Fruit fly (Drosophila melanogaster) whole organism, embryonic: ENCODE results near the gene Dred.

Experiments used
- Blimp-1 ChIP-seq: fragments of 200-800 bp; sonication (Bioruptor generic); optimal IDR thresholded peaks from 3 replicates; lab custom pipeline; 2018; ENCODE audit warnings: missing biosample characterization, missing genetic modification characterization, mild to moderate bottlenecking, moderate library complexity, missing genetic modification reagents
- BtbVII ChIP-seq: fragments of 200-800 bp; sonication (Bioruptor generic); optimal IDR thresholded peaks from 3 replicates; lab custom pipeline; 2017; ENCODE audit warnings: missing biosample characterization, mild to moderate bottlenecking, missing genetic modification characterization
- Bteb2 ChIP-seq: fragments of 200-800 bp; sonication (Bioruptor generic); optimal IDR thresholded peaks from 2 replicates; lab custom pipeline; 2016; ENCODE audit warnings: missing biosample characterization, missing genetic modification characterization
- CG10959 ChIP-seq: fragments of 200-800 bp; sonication (Bioruptor generic); IDR thresholded peaks from 2 replicates; pipeline ENCODE4 v1.3.6; 2022; ENCODE audit warnings: missing biosample characterization, missing genetic modification characterization
- CG11085 ChIP-seq: fragments of 200-800 bp; sonication (Bioruptor generic); IDR thresholded peaks from 2 replicates; pipeline ENCODE4 v1.3.6; 2022; ENCODE audit warnings: missing biosample characterization, missing genetic modification characterization
- CG11696 ChIP-seq: fragments of 200-800 bp; sonication (Bioruptor generic); IDR thresholded peaks from 2 replicates; pipeline ENCODE4 v1.3.6; 2022; ENCODE audit warnings: missing biosample characterization, missing genetic modification characterization
- CG12659 ChIP-seq: fragments of 200-800 bp; sonication (Bioruptor generic); optimal IDR thresholded peaks from 3 replicates; lab custom pipeline; 2017; ENCODE audit warnings: mild to moderate bottlenecking, missing biosample characterization, missing genetic modification reagents, missing genetic modification characterization
- CG12744 ChIP-seq: fragments of 200-800 bp; sonication (Bioruptor generic); optimal IDR thresholded peaks from 2 replicates; lab custom pipeline; 2016; ENCODE audit warnings: missing biosample characterization, missing genetic modification characterization
- CG14710 ChIP-seq: fragments of 200-800 bp; sonication (Bioruptor generic); optimal IDR thresholded peaks from 3 replicates; lab custom pipeline; 2019; ENCODE audit warnings: missing biosample characterization, mild to moderate bottlenecking, missing genetic modification characterization, moderate library complexity
- CG15011 ChIP-seq: fragments of 200-800 bp; sonication (Bioruptor generic); optimal IDR thresholded peaks from 3 replicates; lab custom pipeline; 2018; ENCODE audit warnings: missing biosample characterization, mild to moderate bottlenecking, missing genetic modification characterization
- CG16813 ChIP-seq: fragments of 200-800 bp; sonication (Bioruptor generic); IDR thresholded peaks from 3 replicates; pipeline ENCODE4 v1.3.6; 2022; ENCODE audit warnings: missing biosample characterization, missing genetic modification characterization; ENCODE audit not compliant: partially characterized antibody
- CG17361 ChIP-seq: fragments of 200-800 bp; sonication (Bioruptor generic); IDR thresholded peaks from 3 replicates; pipeline ENCODE4 v1.3.6; 2022; ENCODE audit warnings: missing biosample characterization, missing genetic modification characterization
- CG18764 ChIP-seq: fragments of 200-800 bp; sonication (Bioruptor generic); optimal IDR thresholded peaks from 3 replicates; lab custom pipeline; 2016; ENCODE audit warnings: missing biosample characterization, missing genetic modification characterization
- CG6765 ChIP-seq: fragments of 200-800 bp; sonication (Bioruptor generic); optimal IDR thresholded peaks from 3 replicates; lab custom pipeline; 2017; ENCODE audit warnings: missing biosample characterization, mild to moderate bottlenecking, missing genetic modification characterization
- Dbx ChIP-seq: fragments of 200-800 bp; sonication (Bioruptor generic); IDR thresholded peaks from 3 replicates; pipeline ENCODE4 v1.3.6; 2022; ENCODE audit warnings: missing biosample characterization, missing genetic modification characterization
- Deaf1 ChIP-seq: fragments of 200-800 bp; optimal IDR thresholded peaks from 3 replicates; lab custom pipeline; 2019; ENCODE audit warnings: missing biosample characterization, mild to moderate bottlenecking, missing genetic modification characterization, moderate library complexity
- Dek ChIP-seq: fragments of 200-800 bp; sonication (Bioruptor generic); optimal IDR thresholded peaks from 3 replicates; lab custom pipeline; 2019; ENCODE audit warnings: missing biosample characterization, mild to moderate bottlenecking, missing genetic modification characterization, moderate library complexity
- Dfd ChIP-seq, 2 experiments: fragments of >200 bp; optimal IDR thresholded peaks; 2 replicates each; lab custom pipeline; 2017; ENCODE audit warnings: missing biosample characterization in 2 of 2, missing genetic modification characterization in 2 of 2
- E2f1 ChIP-seq: fragments of 200-800 bp; sonication (Bioruptor generic); IDR thresholded peaks from 2 replicates; pipeline ENCODE4 v1.3.6; 2022; ENCODE audit warnings: missing biosample characterization, missing genetic modification characterization
- Elba2 ChIP-seq: fragments of 200-800 bp; sonication (Bioruptor generic); optimal IDR thresholded peaks from 3 replicates; lab custom pipeline; 2016; ENCODE audit warnings: missing biosample characterization, missing genetic modification characterization
- Hey ChIP-seq: fragments of 200-800 bp; sonication (Bioruptor generic); optimal IDR thresholded peaks from 3 replicates; lab custom pipeline; 2018; ENCODE audit warnings: missing biosample characterization, mild to moderate bottlenecking, missing genetic modification characterization
- Hr51 ChIP-seq, 2 experiments: fragments of 200-800 bp; sonication (Bioruptor generic); optimal IDR thresholded peaks; 2 replicates in 1 of 2; 3 replicates in 1 of 2; lab custom pipeline; 2016 to 2018; ENCODE audit warnings: missing biosample characterization in 2 of 2, missing genetic modification characterization in 2 of 2, mild to moderate bottlenecking in 1 of 2, moderate library complexity in 1 of 2
- Hsf ChIP-seq: fragments of 200-800 bp; sonication (Bioruptor generic); optimal IDR thresholded peaks from 3 replicates; lab custom pipeline; 2016; ENCODE audit warnings: missing biosample characterization, missing genetic modification characterization
- Lpt ChIP-seq: fragments of >200 bp; optimal IDR thresholded peaks from 2 replicates; lab custom pipeline; 2018; ENCODE audit warnings: missing biosample characterization, missing genetic modification characterization
- Pdp1 ChIP-seq, 2 experiments: fragments of 200-800 bp; sonication (Bioruptor generic); optimal IDR thresholded peaks; 3 replicates each; lab custom pipeline; 2016; ENCODE audit warnings: missing biosample characterization in 2 of 2, missing genetic modification characterization in 2 of 2, mild to moderate bottlenecking in 1 of 2, moderate library complexity in 1 of 2
- Rx ChIP-seq: fragments of 200-800 bp; sonication (Bioruptor generic); IDR thresholded peaks from 2 replicates; pipeline ENCODE4 v1.3.6; 2022; ENCODE audit warnings: missing biosample characterization, missing genetic modification characterization
- Vsx1 ChIP-seq: fragments of 200-800 bp; sonication (Bioruptor generic); optimal IDR thresholded peaks from 2 replicates; lab custom pipeline; 2017; ENCODE audit warnings: missing biosample characterization, mild to moderate bottlenecking, missing genetic modification characterization, missing genetic modification reagents
- al ChIP-seq: fragments of 200-800 bp; sonication (Bioruptor generic); IDR thresholded peaks from 2 replicates; pipeline ENCODE4 v1.3.6; 2022; ENCODE audit warnings: missing biosample characterization, missing genetic modification characterization
- ase ChIP-seq: fragments of 200-800 bp; sonication (Bioruptor generic); IDR thresholded peaks from 3 replicates; pipeline ENCODE4 v1.3.6; 2022; ENCODE audit warnings: missing biosample characterization, missing genetic modification characterization
- br ChIP-seq: fragments of >200 bp; optimal IDR thresholded peaks from 2 replicates; lab custom pipeline; 2017
- btn ChIP-seq: fragments of 200-800 bp; sonication (Bioruptor generic); optimal IDR thresholded peaks from 2 replicates; lab custom pipeline; 2016; ENCODE audit warnings: missing biosample characterization, missing genetic modification characterization
- ci ChIP-seq: fragments of 200-800 bp; sonication (Bioruptor generic); IDR thresholded peaks from 3 replicates; pipeline ENCODE4 v1.3.6; 2022; ENCODE audit warnings: missing biosample characterization, missing genetic modification characterization
- ems ChIP-seq: fragments of 200-800 bp; sonication (Bioruptor generic); optimal IDR thresholded peaks from 3 replicates; lab custom pipeline; 2016; ENCODE audit warnings: missing biosample characterization, missing genetic modification characterization
- eve ChIP-seq, 2 experiments: fragments of >200 bp; optimal IDR thresholded peaks; 2 replicates each; lab custom pipeline; 2017; ENCODE audit warnings: missing biosample characterization in 2 of 2, missing genetic modification characterization in 2 of 2
- fd3F ChIP-seq: fragments of 200-800 bp; sonication (Bioruptor generic); optimal IDR thresholded peaks from 2 replicates; lab custom pipeline; 2018; ENCODE audit warnings: missing biosample characterization, mild to moderate bottlenecking, missing genetic modification characterization, moderate library complexity
- gce ChIP-seq: fragments of 200-800 bp; sonication (Bioruptor generic); IDR thresholded peaks from 3 replicates; pipeline ENCODE4 v1.3.6; 2022; ENCODE audit warnings: missing biosample characterization, missing genetic modification characterization
- gcm2 ChIP-seq: fragments of 200-800 bp; sonication (Bioruptor generic); optimal IDR thresholded peaks from 2 replicates; lab custom pipeline; 2016; ENCODE audit warnings: missing biosample characterization, missing genetic modification characterization
- gem ChIP-seq: fragments of 200-800 bp; sonication (Bioruptor generic); optimal IDR thresholded peaks from 2 replicates; lab custom pipeline; 2019; ENCODE audit warnings: missing biosample characterization, mild to moderate bottlenecking, missing genetic modification characterization, moderate library complexity
- jing ChIP-seq: fragments of 200-800 bp; sonication (Bioruptor generic); optimal IDR thresholded peaks from 2 replicates; lab custom pipeline; 2018; ENCODE audit warnings: missing biosample characterization, mild to moderate bottlenecking, missing genetic modification characterization
- lbe ChIP-seq: fragments of 200-800 bp; sonication (Bioruptor generic); optimal IDR thresholded peaks from 2 replicates; lab custom pipeline; 2016; ENCODE audit warnings: missing biosample characterization, mild to moderate bottlenecking, missing genetic modification characterization
- nom ChIP-seq: fragments of 200-800 bp; sonication (Bioruptor generic); optimal IDR thresholded peaks from 2 replicates; lab custom pipeline; 2017; ENCODE audit warnings: missing biosample characterization, missing genetic modification characterization, mild to moderate bottlenecking, moderate library complexity, missing genetic modification reagents
- org-1 ChIP-seq: fragments of 200-800 bp; sonication (Bioruptor generic); optimal IDR thresholded peaks from 2 replicates; lab custom pipeline; 2017; ENCODE audit warnings: missing biosample characterization, missing genetic modification characterization
- pfk ChIP-seq: fragments of 200-800 bp; sonication (Bioruptor generic); optimal IDR thresholded peaks from 2 replicates; lab custom pipeline; 2018; ENCODE audit warnings: missing biosample characterization, mild to moderate bottlenecking, missing genetic modification characterization, moderate library complexity
- prd ChIP-seq, 3 experiments: fragments of >200 bp in 2 of 3; fragments of 200-800 bp in 1 of 3; sonication (Bioruptor generic) in 1 of 3; optimal IDR thresholded peaks in 2 of 3; IDR thresholded peaks in 1 of 3; 2 replicates in 2 of 3; 3 replicates in 1 of 3; pipeline versions ENCODE4 v1.3.6 to Lab custom; 2017 to 2022; ENCODE audit warnings: missing biosample characterization in 1 of 3, missing genetic modification characterization in 1 of 3
- ro ChIP-seq: fragments of 200-800 bp; sonication (Bioruptor generic); IDR thresholded peaks from 2 replicates; pipeline ENCODE4 v1.3.6; 2022; ENCODE audit warnings: missing biosample characterization, missing genetic modification characterization
- salm ChIP-seq: fragments of 200-800 bp; sonication (Bioruptor generic); optimal IDR thresholded peaks from 2 replicates; lab custom pipeline; 2018; ENCODE audit warnings: missing biosample characterization, mild to moderate bottlenecking, missing genetic modification characterization
- slp2 ChIP-seq: fragments of 200-800 bp; sonication (Bioruptor generic); optimal IDR thresholded peaks from 2 replicates; lab custom pipeline; 2016; ENCODE audit warnings: missing biosample characterization, missing genetic modification characterization
- sob ChIP-seq: fragments of 200-800 bp; sonication (Bioruptor generic); IDR thresholded peaks from 2 replicates; pipeline ENCODE4 v1.3.6; 2022; ENCODE audit warnings: missing biosample characterization, missing genetic modification characterization
- stc ChIP-seq: fragments of 200-800 bp; sonication (Bioruptor generic); IDR thresholded peaks from 2 replicates; pipeline ENCODE4 v1.3.6; 2022; ENCODE audit warnings: missing biosample characterization, missing genetic modification characterization
- tin ChIP-seq: fragments of 200-800 bp; sonication (Bioruptor generic); optimal IDR thresholded peaks from 3 replicates; lab custom pipeline; 2016; ENCODE audit warnings: missing biosample characterization, missing genetic modification characterization
- wdn ChIP-seq: fragments of 200-800 bp; sonication (Bioruptor generic); IDR thresholded peaks from 2 replicates; pipeline ENCODE4 v1.3.6; 2022; ENCODE audit warnings: missing biosample characterization, missing genetic modification characterization
- zf30C ChIP-seq: fragments of 200-800 bp; sonication (Bioruptor generic); optimal IDR thresholded peaks from 3 replicates; lab custom pipeline; 2018; ENCODE audit warnings: missing biosample characterization, mild to moderate bottlenecking, missing genetic modification characterization

Gene Dred

DNA sequence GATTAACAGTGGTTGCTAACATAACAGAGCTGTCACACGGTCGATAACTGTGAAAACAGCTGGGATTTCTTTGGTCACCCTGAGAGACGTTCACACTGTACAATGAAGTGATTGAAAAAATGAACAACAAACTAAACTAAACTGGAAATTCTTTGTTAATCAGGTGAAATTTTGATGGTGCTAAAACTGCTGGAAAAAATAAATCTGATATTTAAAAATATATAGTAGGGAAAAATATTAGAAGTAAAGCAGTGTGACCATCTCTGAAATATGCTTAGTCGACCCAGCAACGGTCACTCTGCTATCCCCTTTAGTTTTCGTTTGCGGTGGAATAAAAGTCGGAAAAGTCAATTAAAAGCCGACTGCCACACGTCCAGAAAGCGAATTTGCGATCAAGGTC lies 42.0 kb upstream of the Dred start, which contains the start of the genes CG9231 and CG9330 (continued):
- TF ChIP-seq zf30C (GFP tag; lab: Kevin White, UChicago) = no peak
- no peak for TF ChIP-seq fd3F (GFP tag; lab: Kevin White, UChicago)
- no peak for TF ChIP-seq Dfd (GFP tag; optimal IDR thresholded peaks at IDR 0.05; lab: Kevin White, UChicago)
- TF ChIP-seq Vsx1 (GFP tag; lab: Kevin White, UChicago) = no peak
- TF ChIP-seq Lpt (GFP tag; lab: Kevin White, UChicago) = no peak
- TF ChIP-seq CG15011 (GFP tag; lab: Kevin White, UChicago) = no peak
- TF ChIP-seq CG6765 (GFP tag; lab: Kevin White, UChicago) = no peak
- TF ChIP-seq salm = no peak
- TF ChIP-seq Elba2 (GFP tag; lab: Kevin White, UChicago) = peak; percentile 45
- TF ChIP-seq sob = 0 out of 2 replicates have a peak, but pooled peaks have one; percentile 24
- no peak for TF ChIP-seq prd (optimal IDR thresholded peaks at IDR 0.05; lab: Kevin White, UChicago)
- TF ChIP-seq prd (GFP tag; IDR thresholded peaks at IDR 0.05; lab: Robert Waterston, UW) = no peak
- no peak for TF ChIP-seq eve (GFP tag; optimal IDR thresholded peaks at IDR 0.05; lab: Kevin White, UChicago)
- TF ChIP-seq btn (GFP tag; lab: Kevin White, UChicago) = no peak
- no peak for TF ChIP-seq ase (GFP tag; lab: Robert Waterston, UW)
- peak; percentile 19 for TF ChIP-seq CG18764
- TF ChIP-seq CG11085 (GFP tag; lab: Robert Waterston, UW) = no peak
- TF ChIP-seq E2f1 (GFP tag; lab: Robert Waterston, UW) = no peak
- no peak for TF ChIP-seq CG10959 (GFP tag; lab: Robert Waterston, UW)
- peak; percentile 9 for TF ChIP-seq ems (GFP tag; lab: Kevin White, UChicago)
- TF ChIP-seq Hey (tag; lab: Kevin White, UChicago) = no peak
- TF ChIP-seq stc (GFP tag; lab: Robert Waterston, UW) = no peak
- no peak for TF ChIP-seq CG11696 (GFP tag; lab: Robert Waterston, UW)
- no peak for TF ChIP-seq gcm2
- TF ChIP-seq Hr51 (GFP tag; optimal IDR thresholded peaks at IDR 0.05; lab: Kevin White, UChicago) = peak; percentile 11 to 38
- TF ChIP-seq org-1 (GFP tag; lab: Kevin White, UChicago) = no peak
- no peak for TF ChIP-seq ci (GFP tag; lab: Robert Waterston, UW)
- no peak for TF ChIP-seq gce (GFP tag; lab: Robert Waterston, UW)
- TF ChIP-seq Hsf = peak; percentile 24
- TF ChIP-seq CG17361 (GFP tag; lab: Robert Waterston, UW) = peak; percentile 38; the same call in 1 of the 3 replicates
- no peak for TF ChIP-seq pfk (GFP tag; lab: Kevin White, UChicago)
- TF ChIP-seq CG16813 (GFP tag; lab: Robert Waterston, UW) = no peak
- TF ChIP-seq ro = no peak
- no peak for TF ChIP-seq tin (GFP tag; lab: Kevin White, UChicago)
- TF ChIP-seq Rx (GFP tag; lab: Robert Waterston, UW) = no peak
- TF ChIP-seq gem (tag; lab: Kevin White, UChicago) = peak; percentile 39
- TF ChIP-seq al (GFP tag; lab: Robert Waterston, UW) = no peak
- TF ChIP-seq Bteb2 = peak; percentile 14
- TF ChIP-seq BtbVII (GFP tag; lab: Kevin White, UChicago) = no peak
- TF ChIP-seq Pdp1 (GFP tag; optimal IDR thresholded peaks at IDR 0.05; lab: Kevin White, UChicago) = peak; percentile 13 to 14
- no peak for TF ChIP-seq jing (GFP tag; lab: Kevin White, UChicago)
- TF ChIP-seq slp2 = no peak
- peak; percentile 81 for TF ChIP-seq CG14710 (tag; lab: Kevin White, UChicago)
- peak; percentile 84 for TF ChIP-seq CG12659 (GFP tag; lab: Kevin White, UChicago)
- TF ChIP-seq nom = no peak
- peak; percentile 67 for TF ChIP-seq lbe (GFP tag; lab: Kevin White, UChicago)
- TF ChIP-seq Dek (tag; lab: Kevin White, UChicago) = no peak
- TF ChIP-seq CG12744 = no peak
- peak; percentile 49 for TF ChIP-seq Deaf1
- no peak for TF ChIP-seq Dbx (GFP tag; lab: Robert Waterston, UW)
- TF ChIP-seq Blimp-1 (GFP tag; lab: Kevin White, UChicago) = peak; percentile 5
- TF ChIP-seq wdn (GFP tag; lab: Robert Waterston, UW) = no peak
- no peak for TF ChIP-seq br
